Worm (Caenorhabditis elegans) whole organism, L4 larva: ENCODE data around the gene C06E4.2.

Experiments used
- D1046.2 ChIP-seq: fragments of 200-800 bp; sonication (Bioruptor generic); IDR thresholded peaks from 2 replicates; pipeline ENCODE4 v1.3.6; 2022; ENCODE audit warnings: missing genetic modification characterization, missing compliant biosample characterization
- F44E2.7 ChIP-seq: fragments of 200-800 bp; sonication (Bioruptor generic); IDR thresholded peaks from 2 replicates; pipeline ENCODE4 v2.1.2; 2022; ENCODE audit warnings: missing genetic modification characterization, missing compliant biosample characterization
- F49E8.2 ChIP-seq: sonication (generic microtip); optimal IDR thresholded peaks from 2 replicates; lab custom pipeline; 2016; ENCODE audit warnings: missing compliant biosample characterization, mild to moderate bottlenecking, missing genetic modification characterization, borderline replicate concordance
- T26A8.4 ChIP-seq: fragments of 200-800 bp; sonication (Bioruptor generic); IDR thresholded peaks from 2 replicates; pipeline ENCODE4 v1.3.6; 2022; ENCODE audit warnings: missing genetic modification characterization, missing compliant biosample characterization
- Y105C5A.15 ChIP-seq: fragments of 200-800 bp; sonication (Bioruptor generic); IDR thresholded peaks from 2 replicates; pipeline ENCODE4 v1.3.6; 2022; ENCODE audit warnings: missing genetic modification characterization, missing compliant biosample characterization
- Y48G9A.11 ChIP-seq: fragments of 200-800 bp; sonication (Bioruptor generic); IDR thresholded peaks from 2 replicates; pipeline ENCODE4 v1.3.6; 2022; ENCODE audit warnings: missing genetic modification reagents, missing genetic modification characterization, missing compliant biosample characterization
- Y5F2A.4 ChIP-seq: fragments of 200-800 bp; sonication (Bioruptor generic); optimal IDR thresholded peaks from 2 replicates; lab custom pipeline; 2018; ENCODE audit warnings: mild to moderate bottlenecking, missing genetic modification characterization, missing compliant biosample characterization
- Y75B8A.6 ChIP-seq: fragments of 200-800 bp; sonication (Bioruptor generic); IDR thresholded peaks from 2 replicates; pipeline ENCODE4 v1.3.6; 2022; ENCODE audit warnings: missing genetic modification reagents, missing genetic modification characterization, missing compliant biosample characterization
- ZK337.2 ChIP-seq: fragments of 200-800 bp; sonication (Bioruptor generic); IDR thresholded peaks from 2 replicates; pipeline ENCODE4 v1.3.6; 2022; ENCODE audit warnings: missing genetic modification reagents, missing genetic modification characterization, missing compliant biosample characterization
- ZK546.5 ChIP-seq, 2 experiments: sonication (generic microtip); optimal IDR thresholded peaks; 2 replicates each; lab custom pipeline; 2017; ENCODE audit warnings: missing biosample characterization in 2 of 2, missing genetic modification characterization in 2 of 2
- arid-1 ChIP-seq: fragments of 200-800 bp; sonication (Bioruptor generic); conservative IDR thresholded peaks from 2 replicates; pipeline ENCODE4 v1.3.6; 2022; ENCODE audit warnings: missing genetic modification reagents, missing genetic modification characterization, missing compliant biosample characterization
- ceh-20 ChIP-seq: fragments of 200-800 bp; sonication (Bioruptor generic); IDR thresholded peaks from 2 replicates; pipeline ENCODE4 v1.3.6; 2022; ENCODE audit warnings: missing genetic modification reagents, missing genetic modification characterization, missing compliant biosample characterization
- ceh-28 ChIP-seq: fragments of 150-350 bp; optimal IDR thresholded peaks from 2 replicates; lab custom pipeline; 2014; ENCODE audit warnings: missing biosample characterization, missing genetic modification reagents, missing genetic modification characterization
- ceh-32 ChIP-seq: sonication (generic microtip); optimal IDR thresholded peaks from 2 replicates; lab custom pipeline; 2016; ENCODE audit warnings: mild to moderate bottlenecking, missing genetic modification characterization, missing compliant biosample characterization; ENCODE audit not compliant: poor library complexity
- ceh-82 ChIP-seq: sonication (generic microtip); optimal IDR thresholded peaks from 2 replicates; lab custom pipeline; 2017; ENCODE audit warnings: missing biosample characterization, missing genetic modification characterization
- ces-1 ChIP-seq: fragments of 150-350 bp; sonication (generic microtip); optimal IDR thresholded peaks from 4 replicates; lab custom pipeline; 2014; ENCODE audit warnings: missing biosample characterization, missing genetic modification reagents, missing genetic modification characterization
- cey-2 ChIP-seq: sonication (generic microtip); optimal IDR thresholded peaks from 3 replicates; lab custom pipeline; 2017; ENCODE audit warnings: missing genetic modification characterization, mild to moderate bottlenecking, missing compliant biosample characterization, antibody characterized with exemption, borderline replicate concordance; ENCODE audit not compliant: insufficient read depth
- ctbp-1 ChIP-seq: fragments of 200-800 bp; sonication (Bioruptor generic); IDR thresholded peaks from 2 replicates; pipeline ENCODE4 v1.3.6; 2022; ENCODE audit warnings: missing genetic modification reagents, missing genetic modification characterization, missing compliant biosample characterization
- daf-12 ChIP-seq: fragments of 150-350 bp; optimal IDR thresholded peaks from 2 replicates; lab custom pipeline; 2014; ENCODE audit warnings: missing biosample characterization, missing genetic modification reagents, missing genetic modification characterization
- daf-19 ChIP-seq: fragments of 200-800 bp; sonication (Bioruptor generic); conservative IDR thresholded peaks from 2 replicates; pipeline ENCODE4 v1.3.6; 2022; ENCODE audit warnings: missing genetic modification characterization, missing compliant biosample characterization
- dmd-8 ChIP-seq: fragments of 200-800 bp; sonication (Bioruptor generic); IDR thresholded peaks from 2 replicates; pipeline ENCODE4 v1.3.6; 2022; ENCODE audit warnings: missing genetic modification characterization, missing compliant biosample characterization
- dmd-9 ChIP-seq: fragments of 200-800 bp; sonication (Bioruptor generic); IDR thresholded peaks from 2 replicates; pipeline ENCODE4 v1.3.6; 2022; ENCODE audit warnings: missing genetic modification reagents, missing genetic modification characterization, missing compliant biosample characterization
- duxl-1 ChIP-seq: sonication (generic microtip); optimal IDR thresholded peaks from 2 replicates; lab custom pipeline; 2016; ENCODE audit warnings: mild to moderate bottlenecking, missing genetic modification characterization, moderate library complexity, missing compliant biosample characterization; ENCODE audit not compliant: poor library complexity
- dve-1 ChIP-seq: sonication (generic microtip); optimal IDR thresholded peaks from 2 replicates; lab custom pipeline; 2017; ENCODE audit warnings: antibody characterized with exemption, mild to moderate bottlenecking, missing genetic modification characterization, missing compliant biosample characterization; ENCODE audit not compliant: insufficient read depth
- egl-43 ChIP-seq: fragments of 200-800 bp; sonication (Bioruptor generic); IDR thresholded peaks from 2 replicates; pipeline ENCODE4 v1.3.6; 2022; ENCODE audit warnings: missing genetic modification reagents, missing genetic modification characterization, missing compliant biosample characterization
- gei-8 ChIP-seq: fragments of 200-800 bp; sonication (Bioruptor generic); optimal IDR thresholded peaks from 2 replicates; lab custom pipeline; 2018; ENCODE audit warnings: mild to moderate bottlenecking, missing genetic modification characterization, missing compliant biosample characterization
- hlh-30 ChIP-seq: sonication (generic microtip); optimal IDR thresholded peaks from 2 replicates; lab custom pipeline; 2017; ENCODE audit warnings: antibody characterized with exemption, mild to moderate bottlenecking, missing genetic modification characterization, missing compliant biosample characterization; ENCODE audit not compliant: insufficient read depth
- hmg-1.1 ChIP-seq: fragments of 200-800 bp; sonication (Bioruptor generic); IDR thresholded peaks from 2 replicates; pipeline ENCODE4 v1.3.6; 2022; ENCODE audit warnings: missing genetic modification reagents, missing genetic modification characterization, missing compliant biosample characterization
- jun-1 ChIP-seq: fragments of 150-350 bp; optimal IDR thresholded peaks from 2 replicates; lab custom pipeline; 2014; ENCODE audit warnings: missing biosample characterization, missing genetic modification reagents, missing genetic modification characterization
- lim-7 ChIP-seq: fragments of 200-800 bp; sonication (Bioruptor generic); IDR thresholded peaks from 2 replicates; pipeline ENCODE4 v1.3.6; 2022; ENCODE audit warnings: missing genetic modification characterization, missing compliant biosample characterization
- lin-38 ChIP-seq: fragments of 200-800 bp; sonication (Bioruptor generic); IDR thresholded peaks from 2 replicates; pipeline ENCODE4 v1.3.6; 2022; ENCODE audit warnings: missing genetic modification reagents, missing genetic modification characterization, missing compliant biosample characterization
- lsy-2 ChIP-seq, 2 experiments: fragments of 150-350 bp in 1 of 2; sonication (generic microtip) in 1 of 2; optimal IDR thresholded peaks; 2 replicates each; lab custom pipeline; 2014 to 2017; ENCODE audit warnings: missing biosample characterization in 2 of 2, missing genetic modification characterization in 2 of 2
- mdl-1 ChIP-seq, 2 experiments: fragments of 150-350 bp in 1 of 2; sonication (generic microtip) in 1 of 2; optimal IDR thresholded peaks; 2 replicates each; lab custom pipeline; 2014 to 2017; ENCODE audit warnings: missing biosample characterization in 2 of 2, missing genetic modification characterization in 2 of 2
- nhr-25 ChIP-seq: sonication (generic microtip); optimal IDR thresholded peaks from 2 replicates; lab custom pipeline; 2017; ENCODE audit warnings: missing genetic modification characterization, mild to moderate bottlenecking, missing compliant biosample characterization, antibody characterized with exemption, moderate library complexity, borderline replicate concordance; ENCODE audit not compliant: insufficient read depth
- nhr-42 ChIP-seq: fragments of 200-800 bp; sonication (Bioruptor generic); IDR thresholded peaks from 2 replicates; pipeline ENCODE4 v1.3.6; 2022; ENCODE audit warnings: missing genetic modification characterization, missing compliant biosample characterization
- nhr-76 ChIP-seq: fragments of 150-350 bp; optimal IDR thresholded peaks from 2 replicates; lab custom pipeline; 2014; ENCODE audit warnings: missing biosample characterization, missing genetic modification characterization
- nhr-77 ChIP-seq: fragments of 150-350 bp; optimal IDR thresholded peaks from 2 replicates; lab custom pipeline; 2014; ENCODE audit warnings: missing biosample characterization, missing genetic modification characterization
- pha-4 ChIP-seq, 2 experiments: fragments of 150-350 bp in 1 of 2; fragments of 200-800 bp in 1 of 2; sonication (Bioruptor generic) in 1 of 2; IDR thresholded peaks in 1 of 2; optimal IDR thresholded peaks in 1 of 2; 2 replicates each; pipeline versions ENCODE4 v1.3.6 to Lab custom; 2014 to 2022; ENCODE audit warnings: missing genetic modification characterization in 2 of 2, missing genetic modification reagents in 2 of 2, missing biosample characterization in 1 of 2, missing compliant biosample characterization in 1 of 2
- pqm-1 ChIP-seq: sonication (generic microtip); optimal IDR thresholded peaks from 2 replicates; lab custom pipeline; 2017; ENCODE audit warnings: missing biosample characterization, missing genetic modification characterization
- saeg-2 ChIP-seq: fragments of 200-800 bp; sonication (Bioruptor generic); IDR thresholded peaks from 2 replicates; pipeline ENCODE4 v1.3.6; 2022; ENCODE audit warnings: missing genetic modification reagents, missing genetic modification characterization, missing compliant biosample characterization
- sdz-12 ChIP-seq: fragments of 200-800 bp; sonication (Bioruptor generic); optimal IDR thresholded peaks from 2 replicates; lab custom pipeline; 2018; ENCODE audit warnings: mild to moderate bottlenecking, missing genetic modification characterization, missing compliant biosample characterization
- skn-1 ChIP-seq: fragments of 150-350 bp; optimal IDR thresholded peaks from 2 replicates; lab custom pipeline; 2014; ENCODE audit warnings: missing biosample characterization, missing genetic modification characterization
- snpc-1.2 ChIP-seq: fragments of 200-800 bp; sonication (Bioruptor generic); IDR thresholded peaks from 2 replicates; pipeline ENCODE4 v1.3.6; 2022; ENCODE audit warnings: missing genetic modification reagents, missing genetic modification characterization, missing compliant biosample characterization
- spr-3 ChIP-seq: fragments of 200-800 bp; sonication (Bioruptor generic); optimal IDR thresholded peaks from 2 replicates; lab custom pipeline; 2018; ENCODE audit warnings: mild to moderate bottlenecking, missing genetic modification characterization, missing compliant biosample characterization
- tra-1 ChIP-seq: fragments of 200-800 bp; sonication (Bioruptor generic); IDR thresholded peaks from 2 replicates; pipeline ENCODE4 v1.3.6; 2022; ENCODE audit warnings: missing genetic modification reagents, missing genetic modification characterization, missing compliant biosample characterization
- unc-130 ChIP-seq: sonication (generic microtip); optimal IDR thresholded peaks from 2 replicates; lab custom pipeline; 2016; ENCODE audit warnings: missing genetic modification reagents, missing genetic modification characterization, missing compliant biosample characterization
- zfp-2 ChIP-seq: sonication (generic microtip); optimal IDR thresholded peaks from 2 replicates; lab custom pipeline; 2016; ENCODE audit warnings: mild to moderate bottlenecking, missing genetic modification characterization, missing compliant biosample characterization
- zip-2 ChIP-seq: fragments of 150-350 bp; optimal IDR thresholded peaks from 2 replicates; lab custom pipeline; 2014; ENCODE audit warnings: missing biosample characterization, missing genetic modification characterization
- ztf-7 ChIP-seq: fragments of 150-350 bp; optimal IDR thresholded peaks from 2 replicates; lab custom pipeline; 2014; ENCODE audit warnings: missing biosample characterization, missing genetic modification characterization

The C06E4.2 gene

DNA sequence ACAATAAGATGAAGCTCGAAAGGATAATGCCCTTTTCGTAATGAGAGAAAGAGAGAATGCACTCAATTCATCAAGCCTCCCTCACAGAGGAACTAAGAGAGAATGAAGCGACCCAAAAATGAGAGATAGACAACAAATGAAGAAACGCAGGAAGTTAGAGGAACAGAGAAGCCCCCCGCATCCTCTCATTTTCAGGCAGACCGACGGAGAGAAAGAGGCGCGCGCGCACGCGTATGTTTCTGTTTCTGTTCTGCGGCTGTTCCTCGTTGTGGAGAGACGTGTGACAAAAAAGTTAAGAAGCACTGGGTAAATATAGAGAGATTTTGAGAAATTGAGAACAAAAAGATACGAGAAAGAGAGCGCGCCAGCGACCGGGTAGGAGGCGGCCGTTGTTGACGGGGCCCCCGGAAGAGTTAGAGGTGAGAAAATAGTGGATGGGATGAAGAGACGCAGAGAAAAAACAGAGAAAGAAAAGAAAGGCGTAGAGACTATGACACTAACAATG lies 43.2 kb downstream of the C06E4.2 start (continued):
- TF ChIP-seq ceh-32, result no peak
- TF ChIP-seq duxl-1 (tag; lab: Kevin White, UChicago), result no peak
- TF ChIP-seq daf-19, result no peak
- TF ChIP-seq nhr-42 (GFP tag; lab: Robert Waterston, UW), result no peak
- no peak for TF ChIP-seq unc-130 (GFP tag; lab: Kevin White, UChicago)
- TF ChIP-seq arid-1 (GFP tag; lab: Robert Waterston, UW), result peak; percentile 48; the same call in 1 of the 2 replicates
- TF ChIP-seq F49E8.2, result no peak
- peak; percentile 53 for TF ChIP-seq zfp-2 (tag; lab: Kevin White, UChicago)
- no peak for TF ChIP-seq daf-12 (tag; lab: Kevin White, UChicago)
- no peak for TF ChIP-seq ceh-82 (tag; lab: Kevin White, UChicago)
- TF ChIP-seq Y105C5A.15 (GFP tag; lab: Robert Waterston, UW), result no peak
- no peak for TF ChIP-seq Y5F2A.4
- TF ChIP-seq ceh-28, result no peak
- TF ChIP-seq lsy-2 (tag; optimal IDR thresholded peaks at IDR 0.05; lab: Kevin White, UChicago), result peak; percentile 40 to 74
- TF ChIP-seq ces-1 (GFP tag; lab: Kevin White, UChicago), result no peak
- no peak for TF ChIP-seq sdz-12
- no peak for TF ChIP-seq zip-2 (tag; lab: Kevin White, UChicago)
- peak; percentile 89 for TF ChIP-seq egl-43 (GFP tag; lab: Robert Waterston, UW)
- TF ChIP-seq ctbp-1, result peak; percentile 89
- TF ChIP-seq D1046.2 (GFP tag; lab: Robert Waterston, UW), result no peak
- no peak for TF ChIP-seq ZK546.5 (tag; optimal IDR thresholded peaks at IDR 0.05; lab: Kevin White, UChicago)
- peak; percentile 36 for TF ChIP-seq nhr-77 (tag; lab: Kevin White, UChicago)
- peak; percentile 54; the same call in 1 of the 2 replicates for TF ChIP-seq pha-4 (GFP tag; IDR thresholded peaks at IDR 0.05; lab: Robert Waterston, UW)
- no peak for TF ChIP-seq pha-4 (tag; optimal IDR thresholded peaks at IDR 0.05; lab: Kevin White, UChicago)
- TF ChIP-seq nhr-25 (tag; lab: Kevin White, UChicago), result peak; percentile 9
- peak; percentile 66 for TF ChIP-seq gei-8
- TF ChIP-seq pqm-1 (tag; lab: Kevin White, UChicago), result no peak
- peak; percentile 94 for TF ChIP-seq hmg-1.1 (GFP tag; lab: Robert Waterston, UW)
- TF ChIP-seq ceh-20 (GFP tag; lab: Robert Waterston, UW), result peak; percentile 89
- no peak for TF ChIP-seq dmd-8 (GFP tag; lab: Robert Waterston, UW)
- TF ChIP-seq F44E2.7 (GFP tag; lab: Robert Waterston, UW), result no peak
- TF ChIP-seq hlh-30 (tag; lab: Kevin White, UChicago), result peak; percentile 94
- 0 out of 2 replicates have a peak, but pooled peaks have one; percentile 22 for TF ChIP-seq saeg-2 (GFP tag; lab: Robert Waterston, UW)
- TF ChIP-seq dmd-9 (GFP tag; lab: Robert Waterston, UW), result 0 out of 2 replicates have a peak, but pooled peaks have one; percentile 6
- no peak for TF ChIP-seq nhr-76 (tag; lab: Kevin White, UChicago)
- peak; percentile 77 for TF ChIP-seq T26A8.4 (GFP tag; lab: Robert Waterston, UW)
- no peak for TF ChIP-seq skn-1 (tag; lab: Kevin White, UChicago)
- TF ChIP-seq dve-1 (tag; lab: Kevin White, UChicago), result peak; percentile 94
- no peak for TF ChIP-seq lin-38
- no peak for TF ChIP-seq ZK337.2 (GFP tag; lab: Robert Waterston, UW)
- TF ChIP-seq cey-2 (tag; lab: Kevin White, UChicago), result peak; percentile 29
- TF ChIP-seq spr-3 (GFP tag; lab: Kevin White, UChicago), result no peak
- TF ChIP-seq snpc-1.2 (GFP tag; lab: Robert Waterston, UW), result no peak
- TF ChIP-seq jun-1, result no peak
- TF ChIP-seq tra-1, result peak; percentile 57
- no peak for TF ChIP-seq Y48G9A.11 (GFP tag; lab: Robert Waterston, UW)
- TF ChIP-seq mdl-1 (tag; optimal IDR thresholded peaks at IDR 0.05; lab: Kevin White, UChicago), result peak; percentile 92 to 96
- TF ChIP-seq Y75B8A.6 (GFP tag; lab: Robert Waterston, UW), result no peak
- TF ChIP-seq lim-7, result no peak
- peak; percentile 12 for TF ChIP-seq ztf-7 (tag; lab: Kevin White, UChicago)
